Worm (Caenorhabditis elegans): ENCODE data around the gene sssh-1.

DNA sequence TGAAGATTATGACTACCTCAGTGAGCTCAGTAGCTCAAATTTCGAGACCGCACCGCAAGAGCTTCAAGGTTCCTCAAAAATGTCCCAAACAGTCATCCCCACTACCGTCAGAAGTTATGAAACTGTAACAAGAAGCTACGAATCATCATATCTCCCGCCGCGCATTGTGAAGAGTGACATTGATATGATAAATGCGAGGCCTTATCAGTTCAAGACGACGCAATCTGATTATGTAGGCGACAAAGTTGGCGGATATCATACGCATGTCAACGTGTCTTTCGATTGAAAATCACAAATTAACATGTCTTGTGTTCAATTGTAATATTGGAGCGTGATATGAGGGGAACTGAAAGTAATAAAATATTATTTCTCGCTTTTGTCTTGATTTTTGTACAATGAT lies 24.7 kb downstream of the sssh-1 start:
- TF ChIP-seq pha-4 (tag; optimal IDR thresholded peaks at IDR 0.05), result no peak
- TF ChIP-seq ceh-18 (tag; optimal IDR thresholded peaks at IDR 0.05), result no peak
- TF ChIP-seq pros-1 (tag; optimal IDR thresholded peaks at IDR 0.05), result no peak
- no peak for TF ChIP-seq hlh-13 (GFP tag; optimal IDR thresholded peaks at IDR 0.05)
- TF ChIP-seq ama-1 (optimal IDR thresholded peaks at IDR 0.05), result no peak
- TF ChIP-seq C08G9.2 (tag; optimal IDR thresholded peaks at IDR 0.05), result no peak
- no peak for TF ChIP-seq rnt-1 (tag; optimal IDR thresholded peaks at IDR 0.05)
- TF ChIP-seq nfya-1 (tag; optimal IDR thresholded peaks at IDR 0.05), result no peak
- no peak for TF ChIP-seq hlh-30 (tag; optimal IDR thresholded peaks at IDR 0.05; ENCODE audit: insufficient read depth)
- TF ChIP-seq eyg-1 (tag; optimal IDR thresholded peaks at IDR 0.05), result no peak
- TF ChIP-seq nhr-11 (tag; optimal IDR thresholded peaks at IDR 0.05), result no peak
- TF ChIP-seq pat-9 (tag; optimal IDR thresholded peaks at IDR 0.05), result no peak

All from whole organism, late embryonic.